Worm (Caenorhabditis elegans) whole organism, late embryonic: ENCODE measurements around the gene K10C2.2.

Experiments used
- Y22D7AL.16 ChIP-seq: sonication (generic microtip); optimal IDR thresholded peaks from 2 replicates; lab custom pipeline; 2016; ENCODE audit warnings: missing genetic modification characterization, missing compliant biosample characterization
- ama-1 ChIP-seq: fragments of 150-350 bp; optimal IDR thresholded peaks from 2 replicates; lab custom pipeline; 2014
- ceh-14 ChIP-seq: sonication (generic microtip); optimal IDR thresholded peaks from 2 replicates; lab custom pipeline; 2016; ENCODE audit warnings: missing genotype, missing genetic modification characterization, missing compliant biosample characterization
- ceh-2 ChIP-seq: sonication (generic microtip); optimal IDR thresholded peaks from 2 replicates; lab custom pipeline; 2016; ENCODE audit warnings: missing genotype, missing genetic modification characterization, missing compliant biosample characterization
- ceh-31 ChIP-seq: sonication (generic microtip); optimal IDR thresholded peaks from 2 replicates; lab custom pipeline; 2016; ENCODE audit warnings: missing genetic modification characterization, missing compliant biosample characterization
- dmd-4 ChIP-seq: sonication (generic microtip); optimal IDR thresholded peaks from 2 replicates; lab custom pipeline; 2016; ENCODE audit warnings: borderline replicate concordance, missing genetic modification characterization, missing compliant biosample characterization
- nhr-11 ChIP-seq: fragments of 150-350 bp; optimal IDR thresholded peaks from 2 replicates; lab custom pipeline; 2014; ENCODE audit warnings: missing biosample characterization, missing genetic modification characterization
- tbx-2 ChIP-seq: sonication (generic microtip); optimal IDR thresholded peaks from 2 replicates; lab custom pipeline; 2016; ENCODE audit warnings: missing genetic modification characterization, missing compliant biosample characterization
- unc-42 ChIP-seq: sonication (generic microtip); optimal IDR thresholded peaks from 2 replicates; lab custom pipeline; 2016; ENCODE audit warnings: missing genotype, missing genetic modification characterization, missing compliant biosample characterization
- unc-86 ChIP-seq: sonication (generic microtip); optimal IDR thresholded peaks from 2 replicates; lab custom pipeline; 2016; ENCODE audit warnings: missing genetic modification characterization, missing compliant biosample characterization
- ztf-16 ChIP-seq: sonication (generic microtip); optimal IDR thresholded peaks from 2 replicates; lab custom pipeline; 2017; ENCODE audit warnings: missing genetic modification characterization, missing compliant biosample characterization

DNA sequence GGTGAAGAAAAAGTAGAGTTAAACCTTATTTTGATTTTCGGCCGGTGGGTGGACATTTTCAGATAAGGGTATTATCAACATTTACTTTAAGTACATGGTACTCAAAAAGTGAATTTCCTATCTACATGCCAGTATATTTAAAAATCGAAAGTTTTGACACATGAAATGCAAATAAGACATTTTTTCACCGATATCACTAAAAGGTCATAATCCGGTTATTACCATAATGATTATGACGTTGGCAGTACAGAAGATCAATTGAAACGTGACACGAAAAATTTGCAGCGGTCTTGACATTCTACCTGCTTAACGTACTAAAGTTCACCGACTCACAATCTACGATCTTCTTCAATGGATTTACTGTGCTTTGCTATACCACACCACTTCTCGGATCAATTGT lies 24.4 kb upstream of the K10C2.2 start:
- no peak for TF ChIP-seq unc-86 (tag; lab: Kevin White, UChicago)
- no peak for TF ChIP-seq unc-42 (tag; lab: Kevin White, UChicago)
- no peak for TF ChIP-seq Y22D7AL.16
- no peak for TF ChIP-seq nhr-11 (tag; lab: Kevin White, UChicago)
- TF ChIP-seq ceh-14: no peak
- TF ChIP-seq ceh-31 (tag; lab: Kevin White, UChicago): no peak
- no peak for TF ChIP-seq ztf-16 (tag; lab: Kevin White, UChicago)
- TF ChIP-seq ceh-2: no peak
- TF ChIP-seq ama-1 (lab: Kevin White, UChicago): no peak
- TF ChIP-seq tbx-2 (tag; lab: Kevin White, UChicago): no peak
- no peak for TF ChIP-seq dmd-4 (tag; lab: Kevin White, UChicago)
